Fruit fly (Drosophila melanogaster) whole organism, embryonic: Measurements from ENCODE around the gene CG13314.

Source experiments
- Ada2b ChIP-seq: fragments of 200-800 bp; sonication (Bioruptor generic); IDR thresholded peaks from 2 replicates; pipeline ENCODE4 v1.3.6; 2022; ENCODE audit warnings: missing biosample characterization, missing genetic modification characterization
- CG10366 ChIP-seq: fragments of 200-800 bp; sonication (Bioruptor generic); IDR thresholded peaks from 2 replicates; pipeline ENCODE4 v1.3.6; 2022; ENCODE audit warnings: missing biosample characterization, missing genetic modification characterization
- CG11560 ChIP-seq: fragments of 200-800 bp; sonication (Bioruptor generic); IDR thresholded peaks from 3 replicates; pipeline ENCODE4 v1.3.6; 2022; ENCODE audit warnings: missing biosample characterization, missing genetic modification characterization
- CG12769 ChIP-seq: fragments of 200-800 bp; sonication (Bioruptor generic); optimal IDR thresholded peaks from 2 replicates; lab custom pipeline; 2019; ENCODE audit warnings: missing biosample characterization, mild to moderate bottlenecking, missing genetic modification characterization, moderate library complexity
- CG13296 ChIP-seq: fragments of 200-800 bp; sonication (Bioruptor generic); optimal IDR thresholded peaks from 3 replicates; lab custom pipeline; 2018; ENCODE audit warnings: missing biosample characterization, mild to moderate bottlenecking, missing genetic modification characterization
- CG13624 ChIP-seq: fragments of 200-800 bp; sonication (Bioruptor generic); optimal IDR thresholded peaks from 2 replicates; lab custom pipeline; 2016; ENCODE audit warnings: missing biosample characterization, missing genetic modification characterization
- CG1603 ChIP-seq: fragments of 200-800 bp; sonication (Bioruptor generic); optimal IDR thresholded peaks from 2 replicates; lab custom pipeline; 2019; ENCODE audit warnings: missing biosample characterization, mild to moderate bottlenecking, missing genetic modification characterization, moderate library complexity
- CG16813 ChIP-seq: fragments of 200-800 bp; sonication (Bioruptor generic); IDR thresholded peaks from 3 replicates; pipeline ENCODE4 v1.3.6; 2022; ENCODE audit warnings: missing biosample characterization, missing genetic modification characterization; ENCODE audit not compliant: partially characterized antibody
- CG16863 ChIP-seq: fragments of 200-800 bp; sonication (Bioruptor generic); optimal IDR thresholded peaks from 3 replicates; lab custom pipeline; 2016; ENCODE audit warnings: missing biosample characterization, missing genetic modification characterization
- CG1792 ChIP-seq: fragments of 200-800 bp; sonication (Bioruptor generic); optimal IDR thresholded peaks from 2 replicates; lab custom pipeline; 2016; ENCODE audit warnings: missing biosample characterization, missing genetic modification characterization
- CG18262 ChIP-seq: fragments of 200-800 bp; optimal IDR thresholded peaks from 3 replicates; lab custom pipeline; 2019; ENCODE audit warnings: missing biosample characterization, mild to moderate bottlenecking, missing genetic modification characterization, moderate library complexity
- CG2199 ChIP-seq: fragments of 200-800 bp; sonication (Bioruptor generic); IDR thresholded peaks from 3 replicates; pipeline ENCODE4 v1.3.6; 2022; ENCODE audit warnings: missing biosample characterization, missing genetic modification characterization
- CG2202 ChIP-seq: fragments of 200-800 bp; sonication (Bioruptor generic); optimal IDR thresholded peaks from 2 replicates; lab custom pipeline; 2018; ENCODE audit warnings: missing biosample characterization, mild to moderate bottlenecking, missing genetic modification characterization
- CG4424 ChIP-seq: fragments of 200-800 bp; sonication (Bioruptor generic); optimal IDR thresholded peaks from 3 replicates; lab custom pipeline; 2016; ENCODE audit warnings: missing biosample characterization, missing genetic modification characterization
- CG5245 ChIP-seq: fragments of 200-800 bp; sonication (Bioruptor generic); optimal IDR thresholded peaks from 3 replicates; lab custom pipeline; 2016; ENCODE audit warnings: missing biosample characterization, missing genetic modification characterization
- CG6813 ChIP-seq: fragments of 200-800 bp; sonication (Bioruptor generic); optimal IDR thresholded peaks from 2 replicates; lab custom pipeline; 2017; ENCODE audit warnings: missing biosample characterization, missing genetic modification characterization, mild to moderate bottlenecking, moderate library complexity, missing genetic modification reagents
- CG7357 ChIP-seq: fragments of 200-800 bp; sonication (Bioruptor generic); IDR thresholded peaks from 3 replicates; pipeline ENCODE4 v1.3.6; 2022; ENCODE audit warnings: missing biosample characterization, missing genetic modification characterization
- CG7745 ChIP-seq: fragments of 200-800 bp; sonication (Bioruptor generic); optimal IDR thresholded peaks from 2 replicates; lab custom pipeline; 2018; ENCODE audit warnings: missing biosample characterization, mild to moderate bottlenecking, missing genetic modification characterization, moderate library complexity
- CG8765 ChIP-seq: fragments of 200-800 bp; sonication (Bioruptor generic); IDR thresholded peaks from 2 replicates; pipeline ENCODE4 v1.3.6; 2022; ENCODE audit warnings: missing biosample characterization, missing genetic modification characterization
- Deaf1 ChIP-seq: fragments of 200-800 bp; optimal IDR thresholded peaks from 3 replicates; lab custom pipeline; 2019; ENCODE audit warnings: missing biosample characterization, mild to moderate bottlenecking, missing genetic modification characterization, moderate library complexity
- Doc3 ChIP-seq: fragments of 200-800 bp; sonication (Bioruptor generic); IDR thresholded peaks from 3 replicates; pipeline ENCODE4 v1.3.6; 2022; ENCODE audit warnings: missing biosample characterization, missing genetic modification characterization; ENCODE audit not compliant: partially characterized antibody
- E2f1 ChIP-seq: fragments of 200-800 bp; sonication (Bioruptor generic); IDR thresholded peaks from 2 replicates; pipeline ENCODE4 v1.3.6; 2022; ENCODE audit warnings: missing biosample characterization, missing genetic modification characterization
- Eip74EF ChIP-seq, 2 experiments: fragments of 200-800 bp in 1 of 2; fragments of >200 bp in 1 of 2; sonication (Bioruptor generic) in 1 of 2; optimal IDR thresholded peaks; 2 replicates each; lab custom pipeline; 2017 to 2019; ENCODE audit warnings: missing biosample characterization in 2 of 2, missing genetic modification characterization in 2 of 2, mild to moderate bottlenecking in 1 of 2, moderate library complexity in 1 of 2
- Gsc ChIP-seq: fragments of 200-800 bp; sonication (Bioruptor generic); IDR thresholded peaks from 2 replicates; pipeline ENCODE4 v1.3.6; 2022; ENCODE audit warnings: missing biosample characterization, missing genetic modification characterization
- HmgD ChIP-seq: fragments of 200-800 bp; sonication (Bioruptor generic); optimal IDR thresholded peaks from 3 replicates; lab custom pipeline; 2016; ENCODE audit warnings: missing biosample characterization, missing genetic modification characterization
- Hr39 ChIP-seq: fragments of >200 bp; optimal IDR thresholded peaks from 2 replicates; lab custom pipeline; 2017
- MBD-R2 ChIP-seq: fragments of 200-800 bp; sonication (Bioruptor generic); IDR thresholded peaks from 2 replicates; pipeline ENCODE4 v1.3.6; 2022; ENCODE audit warnings: missing biosample characterization, missing genetic modification characterization
- Med ChIP-seq: fragments of 200-800 bp; sonication (Bioruptor generic); peaks from one replicate; lab custom pipeline; 2016; ENCODE audit warnings: missing biosample characterization, missing genetic modification characterization, mild to moderate bottlenecking, inconsistent platforms, moderate library complexity
- Oaz ChIP-seq: fragments of 200-800 bp; sonication (Bioruptor generic); IDR thresholded peaks from 2 replicates; pipeline ENCODE4 v1.3.6; 2022; ENCODE audit warnings: missing biosample characterization, missing genetic modification characterization
- Rfx ChIP-seq: fragments of 200-800 bp; sonication (Bioruptor generic); IDR thresholded peaks from 2 replicates; pipeline ENCODE4 v1.3.6; 2022; ENCODE audit warnings: missing biosample characterization, missing genetic modification characterization
- br ChIP-seq: fragments of >200 bp; optimal IDR thresholded peaks from 2 replicates; lab custom pipeline; 2017
- chinmo ChIP-seq: fragments of 200-800 bp; sonication (Bioruptor generic); IDR thresholded peaks from 4 replicates; pipeline ENCODE4 v1.3.6; 2022; ENCODE audit warnings: missing biosample characterization, missing genetic modification characterization; ENCODE audit not compliant: partially characterized antibody
- crc ChIP-seq: fragments of 200-800 bp; sonication (Bioruptor generic); optimal IDR thresholded peaks from 2 replicates; lab custom pipeline; 2016; ENCODE audit warnings: missing biosample characterization, missing genetic modification characterization
- emc ChIP-seq: fragments of 200-800 bp; sonication (Bioruptor generic); optimal IDR thresholded peaks from 2 replicates; lab custom pipeline; 2016; ENCODE audit warnings: missing biosample characterization, missing genetic modification characterization
- eve ChIP-seq, 2 experiments: fragments of >200 bp; optimal IDR thresholded peaks; 2 replicates each; lab custom pipeline; 2017; ENCODE audit warnings: missing biosample characterization in 2 of 2, missing genetic modification characterization in 2 of 2
- ftz-f1 ChIP-seq: fragments of 200-800 bp; sonication (Bioruptor generic); optimal IDR thresholded peaks from 2 replicates; lab custom pipeline; 2016; ENCODE audit warnings: missing biosample characterization, missing genetic modification characterization
- grn ChIP-seq: fragments of 200-800 bp; sonication (Bioruptor generic); optimal IDR thresholded peaks from 3 replicates; lab custom pipeline; 2017; ENCODE audit warnings: missing biosample characterization, missing genetic modification characterization
- gro ChIP-seq: fragments of 200-800 bp; sonication (Bioruptor generic); optimal IDR thresholded peaks from 2 replicates; lab custom pipeline; 2016; ENCODE audit warnings: missing biosample characterization, missing genetic modification characterization
- inv ChIP-seq: fragments of 200-800 bp; sonication (Bioruptor generic); IDR thresholded peaks from 2 replicates; pipeline ENCODE4 v1.3.6; 2022; ENCODE audit warnings: missing biosample characterization, missing genetic modification characterization; ENCODE audit not compliant: partially characterized antibody
- lola ChIP-seq, 3 experiments: fragments of >200 bp in 2 of 3; fragments of 200-800 bp in 1 of 3; sonication (Bioruptor generic) in 1 of 3; optimal IDR thresholded peaks; 2 replicates each; lab custom pipeline; 2017 to 2019; ENCODE audit warnings: missing biosample characterization in 3 of 3, missing genetic modification characterization in 3 of 3, mild to moderate bottlenecking in 1 of 3, moderate library complexity in 1 of 3
- mam ChIP-seq: fragments of 200-800 bp; sonication (Bioruptor generic); optimal IDR thresholded peaks from 3 replicates; lab custom pipeline; 2016; ENCODE audit warnings: missing biosample characterization, missing genetic modification characterization
- mirr ChIP-seq: fragments of 200-800 bp; sonication (Bioruptor generic); optimal IDR thresholded peaks from 3 replicates; lab custom pipeline; 2018; ENCODE audit warnings: missing biosample characterization, mild to moderate bottlenecking, missing genetic modification characterization
- prd ChIP-seq, 3 experiments: fragments of >200 bp in 2 of 3; fragments of 200-800 bp in 1 of 3; sonication (Bioruptor generic) in 1 of 3; optimal IDR thresholded peaks in 2 of 3; IDR thresholded peaks in 1 of 3; 2 replicates in 2 of 3; 3 replicates in 1 of 3; pipeline versions ENCODE4 v1.3.6 to Lab custom; 2017 to 2022; ENCODE audit warnings: missing biosample characterization in 1 of 3, missing genetic modification characterization in 1 of 3
- pzg ChIP-seq: fragments of 200-800 bp; sonication (Bioruptor generic); optimal IDR thresholded peaks from 3 replicates; lab custom pipeline; 2018; ENCODE audit warnings: missing biosample characterization, mild to moderate bottlenecking, missing genetic modification characterization, moderate library complexity
- ranshi ChIP-seq: fragments of 200-800 bp; sonication (Bioruptor generic); IDR thresholded peaks from 2 replicates; pipeline ENCODE4 v1.3.6; 2022; ENCODE audit warnings: missing biosample characterization, missing genetic modification characterization
- so ChIP-seq: fragments of 200-800 bp; sonication (Bioruptor generic); IDR thresholded peaks from 3 replicates; pipeline ENCODE4 v1.3.6; 2022; ENCODE audit warnings: missing biosample characterization, missing genetic modification characterization
- tin ChIP-seq: fragments of 200-800 bp; sonication (Bioruptor generic); optimal IDR thresholded peaks from 3 replicates; lab custom pipeline; 2016; ENCODE audit warnings: missing biosample characterization, missing genetic modification characterization
- tio ChIP-seq: fragments of 200-800 bp; sonication (Bioruptor generic); optimal IDR thresholded peaks from 2 replicates; lab custom pipeline; 2017; ENCODE audit warnings: missing biosample characterization, missing genetic modification characterization, inconsistent platforms

The CG13314 gene

dm6 chr3L:9011485-9012389, 30.1 kb downstream of the CG13314 start (continued):
- peak; percentile 93 for TF ChIP-seq CG8765 (GFP tag; lab: Robert Waterston, UW)
- no peak for TF ChIP-seq Doc3 (GFP tag; lab: Robert Waterston, UW)
- TF ChIP-seq gro (GFP tag; lab: Kevin White, UChicago) = no peak
- no peak for TF ChIP-seq Oaz (GFP tag; lab: Robert Waterston, UW)
- TF ChIP-seq CG16813 (GFP tag; lab: Robert Waterston, UW) = no peak
- peak; percentile 72 for TF ChIP-seq E2f1
- no peak for TF ChIP-seq Hr39 (lab: Kevin White, UChicago)
- TF ChIP-seq prd (optimal IDR thresholded peaks at IDR 0.05; lab: Kevin White, UChicago) = no peak
- peak; percentile 90 for TF ChIP-seq prd (GFP tag; IDR thresholded peaks at IDR 0.05; lab: Robert Waterston, UW)
- TF ChIP-seq tin = peak; percentile 78
- TF ChIP-seq CG10366 = peak; percentile 67
- TF ChIP-seq mirr (GFP tag; lab: Kevin White, UChicago) = no peak
- TF ChIP-seq CG1792 (GFP tag; lab: Kevin White, UChicago) = peak; percentile 66
- TF ChIP-seq mam (GFP tag; lab: Kevin White, UChicago) = peak; percentile 71
- TF ChIP-seq pzg (GFP tag; lab: Kevin White, UChicago) = no peak
- TF ChIP-seq CG6813 = peak; percentile 79
- TF ChIP-seq CG5245 (GFP tag; lab: Kevin White, UChicago) = peak; percentile 67
- peak; percentile 88 for TF ChIP-seq CG18262 (tag; lab: Kevin White, UChicago)
- TF ChIP-seq br = no peak
- peak; percentile 46; the same call in 1 of the 2 replicates for TF ChIP-seq Rfx (GFP tag; lab: Robert Waterston, UW)
- TF ChIP-seq CG16863 = peak; percentile 76
- no peak for TF ChIP-seq chinmo
- no peak for TF ChIP-seq so (GFP tag; lab: Robert Waterston, UW)
- TF ChIP-seq emc (GFP tag; lab: Kevin White, UChicago) = no peak
- peak; percentile 63; the same call in 1 of the 3 replicates for TF ChIP-seq CG7357 (GFP tag; lab: Robert Waterston, UW)
- no peak for TF ChIP-seq Eip74EF (GFP tag; optimal IDR thresholded peaks at IDR 0.05; lab: Kevin White, UChicago)
- no peak for TF ChIP-seq grn (GFP tag; lab: Kevin White, UChicago)
- no peak; the same call in 1 of the 3 replicates for TF ChIP-seq CG11560
- no peak for TF ChIP-seq inv (GFP tag; lab: Robert Waterston, UW)
- TF ChIP-seq CG1603 (tag; lab: Kevin White, UChicago) = peak; percentile 93
- no peak for TF ChIP-seq CG7745 (tag; lab: Kevin White, UChicago)
- TF ChIP-seq lola (GFP tag; optimal IDR thresholded peaks at IDR 0.05; lab: Kevin White, UChicago) = peak in 1 of 3 experiments; percentile 86
- TF ChIP-seq HmgD = peak; percentile 31
- peak; percentile 85 for TF ChIP-seq Med (GFP tag; lab: Kevin White, UChicago)
- peak; percentile 61 for TF ChIP-seq Deaf1 (tag; lab: Kevin White, UChicago)
- TF ChIP-seq CG2202 = peak; percentile 70
- peak; percentile 75; the same call in 1 of the 2 replicates for TF ChIP-seq ranshi (GFP tag; lab: Robert Waterston, UW)
- no peak for TF ChIP-seq CG13296 (GFP tag; lab: Kevin White, UChicago)
- peak; percentile 68 for TF ChIP-seq crc (GFP tag; lab: Kevin White, UChicago)
- TF ChIP-seq Gsc (GFP tag; lab: Robert Waterston, UW) = peak; percentile 71
- no peak for TF ChIP-seq tio (GFP tag; lab: Kevin White, UChicago)
- TF ChIP-seq ftz-f1 (GFP tag; lab: Kevin White, UChicago) = no peak
- peak; percentile 40 for TF ChIP-seq CG12769
- TF ChIP-seq Ada2b (GFP tag; lab: Robert Waterston, UW) = peak; percentile 58
- peak; percentile 85; the same call in 2 of the 3 replicates for TF ChIP-seq CG2199
- 0 out of 2 replicates have a peak, but pooled peaks have one; percentile 20 for TF ChIP-seq MBD-R2 (GFP tag; lab: Robert Waterston, UW)
- TF ChIP-seq CG13624 (GFP tag; lab: Kevin White, UChicago) = peak; percentile 67
- TF ChIP-seq CG4424 (GFP tag; lab: Kevin White, UChicago) = peak; percentile 84
- peak in 1 of 2 experiments; percentile 44 for TF ChIP-seq eve (GFP tag; optimal IDR thresholded peaks at IDR 0.05; lab: Kevin White, UChicago)
